Fruit fly (Drosophila melanogaster): ENCODE results near the gene CG14362.

dm6 chr3R:13807330-13807729 is 47.9 kb downstream of the CG14362 start:
- TF ChIP-seq ttk (optimal IDR thresholded peaks at IDR 0.05): no peak
- TF ChIP-seq insv (optimal IDR thresholded peaks at IDR 0.05): no peak
- TF ChIP-seq psq (optimal IDR thresholded peaks at IDR 0.05): no peak

Data from Kc167 (cell line).